Worm (Caenorhabditis elegans) whole organism, young adult: ENCODE results near the gene srv-26.

ENCODE experiments used
- B0261.1 ChIP-seq: sonication (generic microtip); optimal IDR thresholded peaks from 2 replicates; lab custom pipeline; 2016; ENCODE audit warnings: mild to moderate bottlenecking, missing genetic modification characterization, moderate library complexity, missing compliant biosample characterization
- C06A6.2 ChIP-seq: fragments of 200-800 bp; sonication (Bioruptor generic); conservative IDR thresholded peaks from 2 replicates; pipeline ENCODE4 v1.3.6; 2022; ENCODE audit warnings: missing genetic modification characterization, missing compliant biosample characterization
- D2030.7 ChIP-seq: fragments of 200-800 bp; sonication (Bioruptor generic); IDR thresholded peaks from 2 replicates; pipeline ENCODE4 v1.3.6; 2022; ENCODE audit warnings: missing genetic modification reagents, missing genetic modification characterization, missing compliant biosample characterization
- F10E7.11 ChIP-seq: sonication (generic microtip); optimal IDR thresholded peaks from 2 replicates; lab custom pipeline; 2017; ENCODE audit warnings: mild to moderate bottlenecking, missing genetic modification characterization, moderate library complexity, missing compliant biosample characterization
- F23B12.7 ChIP-seq: sonication (generic microtip); optimal IDR thresholded peaks from 2 replicates; lab custom pipeline; 2017; ENCODE audit warnings: missing genetic modification characterization, mild to moderate bottlenecking, missing compliant biosample characterization, antibody characterized with exemption, moderate library complexity; ENCODE audit not compliant: insufficient read depth
- F57C9.4 ChIP-seq: sonication (generic microtip); optimal IDR thresholded peaks from 2 replicates; lab custom pipeline; 2017; ENCODE audit warnings: mild to moderate bottlenecking, missing genetic modification characterization, missing compliant biosample characterization
- K11D2.4 ChIP-seq: fragments of 200-800 bp; sonication (Bioruptor generic); IDR thresholded peaks from 2 replicates; pipeline ENCODE4 v1.3.6; 2022; ENCODE audit warnings: missing genetic modification reagents, missing genetic modification characterization, missing compliant biosample characterization
- Y79H2A.3 ChIP-seq: fragments of 200-800 bp; sonication (Bioruptor generic); conservative IDR thresholded peaks from 2 replicates; pipeline ENCODE4 v1.3.6; 2022; ENCODE audit warnings: missing genetic modification reagents, missing genetic modification characterization, missing compliant biosample characterization
- ama-1 ChIP-seq, 3 experiments: fragments of 150-350 bp in 1 of 3; sonication (generic microtip) in 2 of 3; optimal IDR thresholded peaks; 2 replicates each; lab custom pipeline; 2014 to 2018; ENCODE audit warnings: missing biosample characterization in 2 of 3, missing genetic modification characterization in 2 of 3, missing genetic modification reagents in 2 of 3
- aptf-2 ChIP-seq: fragments of 200-800 bp; sonication (Bioruptor generic); conservative IDR thresholded peaks from 2 replicates; pipeline ENCODE4 v1.3.6; 2022; ENCODE audit warnings: missing genetic modification reagents, missing genetic modification characterization, missing compliant biosample characterization
- attf-3 ChIP-seq: fragments of 200-800 bp; sonication (Bioruptor generic); conservative IDR thresholded peaks from 2 replicates; pipeline ENCODE4 v1.3.6; 2022; ENCODE audit warnings: missing genetic modification reagents, missing genetic modification characterization, missing compliant biosample characterization
- bed-1 ChIP-seq: fragments of 200-800 bp; sonication (Bioruptor generic); IDR thresholded peaks from 2 replicates; pipeline ENCODE4 v1.3.6; 2022; ENCODE audit warnings: missing genetic modification reagents, missing genetic modification characterization, missing compliant biosample characterization
- bed-2 ChIP-seq: fragments of 200-800 bp; sonication (Bioruptor generic); IDR thresholded peaks from 2 replicates; pipeline ENCODE4 v1.3.6; 2022; ENCODE audit warnings: missing genetic modification reagents, missing genetic modification characterization, missing compliant biosample characterization
- ccch-3 ChIP-seq: fragments of 200-800 bp; sonication (Bioruptor generic); optimal IDR thresholded peaks from 2 replicates; lab custom pipeline; 2018; ENCODE audit warnings: mild to moderate bottlenecking, missing genetic modification characterization, missing compliant biosample characterization
- ceh-58 ChIP-seq: fragments of 200-800 bp; sonication (Bioruptor generic); IDR thresholded peaks from 2 replicates; pipeline ENCODE4 v1.3.6; 2022; ENCODE audit warnings: missing genetic modification characterization, missing compliant biosample characterization
- dox-1 ChIP-seq: fragments of 200-800 bp; sonication (Bioruptor generic); IDR thresholded peaks from 2 replicates; pipeline ENCODE4 v1.3.6; 2022; ENCODE audit warnings: missing genetic modification reagents, missing genetic modification characterization, missing compliant biosample characterization
- egl-18 ChIP-seq: fragments of 200-800 bp; sonication (Bioruptor generic); IDR thresholded peaks from 2 replicates; pipeline ENCODE4 v1.3.6; 2022; ENCODE audit warnings: missing genetic modification reagents, missing genetic modification characterization, missing compliant biosample characterization
- egrh-3 ChIP-seq: fragments of 200-800 bp; sonication (Bioruptor generic); IDR thresholded peaks from 2 replicates; pipeline ENCODE4 v1.3.6; 2022; ENCODE audit warnings: missing genetic modification reagents, missing genetic modification characterization, missing compliant biosample characterization
- ekl-4 ChIP-seq: fragments of 200-800 bp; sonication (Bioruptor generic); IDR thresholded peaks from 2 replicates; pipeline ENCODE4 v1.3.6; 2022; ENCODE audit warnings: missing genetic modification reagents, missing genetic modification characterization, missing compliant biosample characterization
- ets-4 ChIP-seq: fragments of 200-800 bp; sonication (Bioruptor generic); optimal IDR thresholded peaks from 2 replicates; lab custom pipeline; 2018; ENCODE audit warnings: mild to moderate bottlenecking, missing genetic modification characterization, missing compliant biosample characterization
- gei-17 ChIP-seq: fragments of 200-800 bp; sonication (Bioruptor generic); optimal IDR thresholded peaks from 2 replicates; lab custom pipeline; 2018; ENCODE audit warnings: mild to moderate bottlenecking, missing genetic modification characterization, missing compliant biosample characterization
- him-1 ChIP-seq: sonication (generic microtip); optimal IDR thresholded peaks from 2 replicates; lab custom pipeline; 2016; ENCODE audit warnings: missing genotype, missing genetic modification reagents, missing genetic modification characterization, missing compliant biosample characterization
- hmg-20 ChIP-seq: fragments of 200-800 bp; sonication (Bioruptor generic); IDR thresholded peaks from 2 replicates; pipeline ENCODE4 v1.3.6; 2022; ENCODE audit warnings: missing genetic modification reagents, missing genetic modification characterization, missing compliant biosample characterization
- lag-1 ChIP-seq: fragments of 200-800 bp; sonication (Bioruptor generic); IDR thresholded peaks from 2 replicates; pipeline ENCODE4 v1.3.6; 2022; ENCODE audit warnings: missing genetic modification reagents, missing genetic modification characterization, missing compliant biosample characterization
- let-526 ChIP-seq: fragments of 200-800 bp; sonication (Bioruptor generic); IDR thresholded peaks from 2 replicates; pipeline ENCODE4 v1.3.6; 2022; ENCODE audit warnings: missing genetic modification reagents, missing genetic modification characterization, missing compliant biosample characterization
- lin-35 ChIP-seq, 3 experiments: fragments of 150-350 bp in 2 of 3; sonication (generic microtip) in 1 of 3; optimal IDR thresholded peaks; 2 replicates each; lab custom pipeline; 2014 to 2018; ENCODE audit warnings: missing biosample characterization in 3 of 3, missing genetic modification characterization in 3 of 3, missing genetic modification reagents in 3 of 3
- lin-54 ChIP-seq: fragments of 200-800 bp; sonication (Bioruptor generic); optimal IDR thresholded peaks from 2 replicates; lab custom pipeline; 2018; ENCODE audit warnings: mild to moderate bottlenecking, missing genetic modification characterization, missing compliant biosample characterization
- lir-1 ChIP-seq: fragments of 200-800 bp; sonication (Bioruptor generic); conservative IDR thresholded peaks from 2 replicates; pipeline ENCODE4 v1.3.6; 2022; ENCODE audit warnings: missing genetic modification reagents, missing genetic modification characterization, missing compliant biosample characterization
- madf-10 ChIP-seq: sonication (generic microtip); optimal IDR thresholded peaks from 2 replicates; lab custom pipeline; 2016; ENCODE audit warnings: mild to moderate bottlenecking, missing genetic modification characterization, missing compliant biosample characterization
- madf-8 ChIP-seq: fragments of 200-800 bp; sonication (Bioruptor generic); conservative IDR thresholded peaks from 2 replicates; pipeline ENCODE4 v1.3.6; 2022; ENCODE audit warnings: missing genetic modification reagents, missing genetic modification characterization, missing compliant biosample characterization
- mcd-1 ChIP-seq: fragments of 200-800 bp; sonication (Bioruptor generic); IDR thresholded peaks from 2 replicates; pipeline ENCODE4 v1.3.6; 2022; ENCODE audit warnings: missing genetic modification reagents, missing genetic modification characterization, missing compliant biosample characterization
- mel-28 ChIP-seq: sonication (generic microtip); optimal IDR thresholded peaks from 2 replicates; lab custom pipeline; 2016; ENCODE audit warnings: borderline replicate concordance, mild to moderate bottlenecking, missing genetic modification characterization, missing compliant biosample characterization
- mes-4 ChIP-seq: sonication (generic microtip); optimal IDR thresholded peaks from 2 replicates; lab custom pipeline; 2016; ENCODE audit warnings: missing genotype, missing genetic modification characterization, missing compliant biosample characterization
- mxl-1 ChIP-seq: sonication (generic microtip); optimal IDR thresholded peaks from 2 replicates; lab custom pipeline; 2016; ENCODE audit warnings: missing genetic modification characterization, missing compliant biosample characterization
- nfya-1 ChIP-seq: sonication (generic microtip); optimal IDR thresholded peaks from 2 replicates; lab custom pipeline; 2017; ENCODE audit warnings: antibody characterized with exemption, missing compliant biosample characterization, missing genetic modification characterization, borderline replicate concordance; ENCODE audit not compliant: insufficient read depth
- nhr-120 ChIP-seq: fragments of 200-800 bp; sonication (Bioruptor generic); IDR thresholded peaks from 2 replicates; pipeline ENCODE4 v1.3.6; 2022; ENCODE audit warnings: missing genetic modification characterization, missing compliant biosample characterization
- nhr-179 ChIP-seq: sonication (generic microtip); optimal IDR thresholded peaks from 2 replicates; lab custom pipeline; 2016; ENCODE audit warnings: mild to moderate bottlenecking, missing genetic modification characterization, missing compliant biosample characterization
- pha-4 ChIP-seq: fragments of 150-350 bp; sonication (generic microtip); optimal IDR thresholded peaks from 2 replicates; lab custom pipeline; 2014; ENCODE audit warnings: missing biosample characterization, missing genetic modification reagents, missing genetic modification characterization
- rec-8 ChIP-seq, 2 experiments: sonication (generic microtip); optimal IDR thresholded peaks; 2 replicates each; lab custom pipeline; 2016; ENCODE audit warnings: mild to moderate bottlenecking in 2 of 2, missing genetic modification characterization in 2 of 2, missing genetic modification reagents in 2 of 2, missing genotype in 2 of 2, missing biosample characterization in 1 of 2, missing compliant biosample characterization in 1 of 2, moderate library complexity in 1 of 2
- repo-1 ChIP-seq: sonication (generic microtip); optimal IDR thresholded peaks from 2 replicates; lab custom pipeline; 2017; ENCODE audit warnings: mild to moderate bottlenecking, missing genetic modification characterization, missing compliant biosample characterization
- snpc-1.3 ChIP-seq: sonication (generic microtip); optimal IDR thresholded peaks from 2 replicates; lab custom pipeline; 2017; ENCODE audit warnings: missing genetic modification characterization, mild to moderate bottlenecking, missing compliant biosample characterization, antibody characterized with exemption, moderate library complexity, missing genotype, missing genetic modification reagents; ENCODE audit not compliant: insufficient read depth
- snpc-4 ChIP-seq, 5 experiments: fragments of 150-350 bp in 1 of 5; sonication (generic microtip) in 4 of 5; optimal IDR thresholded peaks; 2 replicates each; lab custom pipeline; 2014 to 2018; ENCODE audit warnings: missing genetic modification characterization in 5 of 5, missing biosample characterization in 3 of 5, antibody characterized with exemption in 2 of 5, mild to moderate bottlenecking in 2 of 5, missing compliant biosample characterization in 2 of 5, missing genotype in 2 of 5, moderate library complexity in 2 of 5, missing genetic modification reagents in 1 of 5
- tbx-9 ChIP-seq: sonication (generic microtip); optimal IDR thresholded peaks from 2 replicates; lab custom pipeline; 2016; ENCODE audit warnings: borderline replicate concordance, missing genetic modification characterization, inconsistent platforms, missing compliant biosample characterization
- zim-3 ChIP-seq: sonication (generic microtip); optimal IDR thresholded peaks from 2 replicates; lab custom pipeline; 2017; ENCODE audit warnings: mild to moderate bottlenecking, missing genetic modification characterization, moderate library complexity, missing compliant biosample characterization
- ztf-18 ChIP-seq: sonication (generic microtip); optimal IDR thresholded peaks from 2 replicates; lab custom pipeline; 2016; ENCODE audit warnings: missing genotype, mild to moderate bottlenecking, missing genetic modification characterization, missing compliant biosample characterization

srv-26 gene

DNA sequence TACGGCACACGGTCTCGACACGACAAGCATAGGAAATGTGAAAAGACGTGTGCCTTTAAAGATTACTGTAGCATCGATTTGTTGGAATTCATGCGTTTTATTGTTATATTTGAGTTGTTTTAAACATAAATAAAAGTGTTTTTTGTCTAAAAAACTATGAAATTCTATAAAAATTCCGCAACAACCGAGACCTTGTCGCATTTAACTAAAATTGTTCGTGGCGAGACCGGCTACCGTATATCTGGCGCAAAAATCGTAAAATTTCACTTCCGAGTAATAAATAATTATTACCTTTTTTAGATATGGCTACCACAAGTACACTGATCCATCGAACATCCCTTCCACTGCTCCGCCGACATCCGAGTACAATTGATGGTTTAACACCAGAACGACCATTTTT lies 35.7 kb upstream of the srv-26 start, which contains the start of gene ipla-6 (continued):
- TF ChIP-seq him-1 (tag; lab: Kevin White, UChicago) = no peak
- TF ChIP-seq, all 124 proteins: peak for 0

DNA sequence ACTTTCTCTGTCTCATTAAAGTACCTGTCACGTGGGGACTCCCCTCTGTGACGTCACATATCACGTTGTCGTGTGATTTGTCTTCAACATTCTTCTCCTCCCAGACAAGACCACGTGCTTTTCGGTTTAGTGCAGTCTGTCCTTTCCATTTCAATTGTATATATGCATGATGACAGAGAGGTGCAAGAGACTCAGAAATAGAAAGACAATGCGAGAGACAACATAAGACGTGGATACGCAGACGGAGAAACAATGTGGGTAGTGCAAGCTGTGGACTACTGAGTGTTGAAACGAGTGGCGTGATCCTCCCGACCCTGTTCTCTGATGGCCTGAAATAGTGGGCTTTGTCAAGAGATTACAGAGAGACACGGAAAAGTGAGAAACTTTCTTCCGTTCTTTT lies 35.1 kb upstream of the srv-26 start:
- TF ChIP-seq rec-8 (tag; optimal IDR thresholded peaks at IDR 0.05; lab: Kevin White, UChicago) (no peak), Y79H2A.3 (GFP tag; lab: Robert Waterston, UW) (no peak), pha-4 (tag; lab: Kevin White, UChicago) (no peak), mxl-1 (tag; lab: Kevin White, UChicago) (no peak), madf-8 (GFP tag; lab: Robert Waterston, UW) (no peak), ztf-18 (tag; lab: Kevin White, UChicago) (peak; percentile 55), ekl-4 (GFP tag; lab: Robert Waterston, UW) (peak; percentile 89), B0261.1 (peak; percentile 2), zim-3 (peak; percentile 21), lir-1 (GFP tag; lab: Robert Waterston, UW) (peak; percentile 86), ama-1 (optimal IDR thresholded peaks at IDR 0.05; lab: Kevin White, UChicago) (no peak), ama-1 (GFP tag; optimal IDR thresholded peaks at IDR 0.05; lab: Kevin White, UChicago) (peak in 1 of 2 experiments; percentile 55), F57C9.4 (tag; lab: Kevin White, UChicago) (no peak), K11D2.4 (peak; percentile 92), snpc-4 (GFP tag; optimal IDR thresholded peaks at IDR 0.05; lab: Kevin White, UChicago) (no peak), snpc-4 (tag; optimal IDR thresholded peaks at IDR 0.05; lab: Kevin White, UChicago) (peak; percentile 25 to 73 (median 66)), F23B12.7 (tag; lab: Kevin White, UChicago) (no peak), gei-17 (peak; percentile 83), F10E7.11 (peak; percentile 70), ets-4 (GFP tag; lab: Kevin White, UChicago) (peak; percentile 95), mes-4 (tag; lab: Kevin White, UChicago) (no peak), lag-1 (no peak), lin-35 (GFP tag; optimal IDR thresholded peaks at IDR 0.05; lab: Kevin White, UChicago) (peak in 1 of 3 experiments; percentile 82), egl-18 (GFP tag; lab: Robert Waterston, UW) (no peak), ccch-3 (no peak), nhr-179 (tag; lab: Kevin White, UChicago) (no peak), mcd-1 (peak; percentile 83), C06A6.2 (GFP tag; lab: Robert Waterston, UW) (peak; percentile 92), egrh-3 (GFP tag; lab: Robert Waterston, UW) (0 out of 2 replicates have a peak, but pooled peaks have one; percentile 5), hmg-20 (GFP tag; lab: Robert Waterston, UW) (peak; percentile 46; the same call in 1 of the 2 replicates), tbx-9 (no peak), dox-1 (GFP tag; lab: Robert Waterston, UW) (peak; percentile 85), let-526 (GFP tag; lab: Robert Waterston, UW) (peak; percentile 83), bed-2 (GFP tag; lab: Robert Waterston, UW) (no peak), lin-54 (GFP tag; lab: Kevin White, UChicago) (peak; percentile 70), snpc-1.3 (tag; lab: Kevin White, UChicago) (no peak), bed-1 (no peak), madf-10 (tag; lab: Kevin White, UChicago) (peak; percentile 83), attf-3 (GFP tag; lab: Robert Waterston, UW) (no peak), ceh-58 (GFP tag; lab: Robert Waterston, UW) (no peak), mel-28 (tag; lab: Kevin White, UChicago) (peak; percentile 63), repo-1 (tag; lab: Kevin White, UChicago) (peak; percentile 84), him-1 (tag; lab: Kevin White, UChicago) (no peak), nfya-1 (no peak), aptf-2 (GFP tag; lab: Robert Waterston, UW) (no peak), D2030.7 (GFP tag; lab: Robert Waterston, UW) (no peak), nhr-120 (GFP tag; lab: Robert Waterston, UW) (no peak)
